Worm (Caenorhabditis elegans) whole organism, mixed stage, embryonic: ENCODE measurements around the gene nhr-156.

Experiments used
- M03D4.4 ChIP-seq: sonication (generic microtip); optimal IDR thresholded peaks from 2 replicates; lab custom pipeline; 2017; ENCODE audit warnings: mild to moderate bottlenecking, missing genetic modification characterization, missing compliant biosample characterization
- bed-3 ChIP-seq: fragments of 200-800 bp; sonication (Bioruptor generic); optimal IDR thresholded peaks from 3 replicates; lab custom pipeline; 2018; ENCODE audit warnings: mild to moderate bottlenecking, missing genetic modification characterization, moderate library complexity, missing compliant biosample characterization
- blmp-1 ChIP-seq: fragments of 150-350 bp; optimal IDR thresholded peaks from 2 replicates; lab custom pipeline; 2014; ENCODE audit warnings: missing biosample characterization, missing genetic modification characterization
- ceh-39 ChIP-seq: fragments of 150-350 bp; optimal IDR thresholded peaks from 2 replicates; lab custom pipeline; 2014; ENCODE audit warnings: missing biosample characterization, missing genetic modification characterization
- ceh-83 ChIP-seq: fragments of 200-800 bp; sonication (Bioruptor generic); optimal IDR thresholded peaks from 2 replicates; lab custom pipeline; 2018; ENCODE audit warnings: mild to moderate bottlenecking, missing genetic modification characterization, missing compliant biosample characterization
- ces-1 ChIP-seq: fragments of 150-350 bp; optimal IDR thresholded peaks from 2 replicates; lab custom pipeline; 2014; ENCODE audit warnings: missing biosample characterization, missing genetic modification reagents, missing genetic modification characterization
- cnd-1 ChIP-seq: fragments of 200-800 bp; sonication (Bioruptor generic); optimal IDR thresholded peaks from 2 replicates; lab custom pipeline; 2018; ENCODE audit warnings: mild to moderate bottlenecking, missing genetic modification characterization, missing compliant biosample characterization
- drap-1 ChIP-seq: fragments of 200-800 bp; sonication (Bioruptor generic); optimal IDR thresholded peaks from 3 replicates; lab custom pipeline; 2018; ENCODE audit warnings: mild to moderate bottlenecking, missing genetic modification characterization, missing compliant biosample characterization
- elt-3 ChIP-seq: fragments of 150-350 bp; optimal IDR thresholded peaks from 2 replicates; lab custom pipeline; 2014; ENCODE audit warnings: missing biosample characterization, missing genetic modification characterization
- ham-2 ChIP-seq: fragments of 200-800 bp; sonication (Bioruptor generic); optimal IDR thresholded peaks from 2 replicates; lab custom pipeline; 2018; ENCODE audit warnings: mild to moderate bottlenecking, missing genetic modification characterization, missing compliant biosample characterization
- hlh-1 ChIP-seq: fragments of 150-350 bp; optimal IDR thresholded peaks from 2 replicates; lab custom pipeline; 2014; ENCODE audit warnings: missing biosample characterization, missing genetic modification reagents, missing genetic modification characterization
- lin-13 ChIP-seq: fragments of 150-350 bp; optimal IDR thresholded peaks from 2 replicates; lab custom pipeline; 2014; ENCODE audit warnings: missing biosample characterization, missing genetic modification characterization
- lin-32 ChIP-seq: fragments of 200-800 bp; sonication (Bioruptor generic); optimal IDR thresholded peaks from 2 replicates; lab custom pipeline; 2018; ENCODE audit warnings: mild to moderate bottlenecking, missing genetic modification characterization, missing compliant biosample characterization
- lsy-2 ChIP-seq: fragments of 150-350 bp; optimal IDR thresholded peaks from 2 replicates; lab custom pipeline; 2014; ENCODE audit warnings: missing biosample characterization, missing genetic modification characterization
- mab-5 ChIP-seq: fragments of 150-350 bp; optimal IDR thresholded peaks from 2 replicates; lab custom pipeline; 2014; ENCODE audit warnings: missing biosample characterization, missing genetic modification characterization
- mep-1 ChIP-seq: fragments of 150-350 bp; optimal IDR thresholded peaks from 2 replicates; lab custom pipeline; 2017; ENCODE audit warnings: missing biosample characterization, missing genetic modification reagents, missing genetic modification characterization, inconsistent platforms
- mls-2 ChIP-seq: sonication (generic microtip); optimal IDR thresholded peaks from 2 replicates; lab custom pipeline; 2016; ENCODE audit warnings: mild to moderate bottlenecking, missing genetic modification characterization, moderate library complexity, missing compliant biosample characterization
- nhr-12 ChIP-seq: fragments of 150-350 bp; optimal IDR thresholded peaks from 2 replicates; lab custom pipeline; 2014; ENCODE audit warnings: missing biosample characterization, missing genetic modification characterization
- nhr-2 ChIP-seq: fragments of 150-350 bp; optimal IDR thresholded peaks from 2 replicates; lab custom pipeline; 2014; ENCODE audit warnings: missing biosample characterization, missing genetic modification characterization
- nhr-237 ChIP-seq: fragments of 150-350 bp; optimal IDR thresholded peaks from 2 replicates; lab custom pipeline; 2014; ENCODE audit warnings: missing biosample characterization, missing genetic modification characterization
- nhr-76 ChIP-seq: sonication (generic microtip); optimal IDR thresholded peaks from 2 replicates; lab custom pipeline; 2017; ENCODE audit warnings: missing biosample characterization, missing genetic modification characterization
- pha-4 ChIP-seq: fragments of 150-350 bp; optimal IDR thresholded peaks from 2 replicates; lab custom pipeline; 2018; ENCODE audit warnings: missing biosample characterization, missing genetic modification reagents, missing genetic modification characterization
- sem-2 ChIP-seq: fragments of 200-800 bp; sonication (Bioruptor generic); optimal IDR thresholded peaks from 2 replicates; lab custom pipeline; 2018; ENCODE audit warnings: mild to moderate bottlenecking, missing genetic modification characterization, missing compliant biosample characterization
- snpc-4 ChIP-seq: fragments of 150-350 bp; optimal IDR thresholded peaks from 2 replicates; lab custom pipeline; 2014; ENCODE audit warnings: missing biosample characterization, missing genetic modification characterization
- sptf-1 ChIP-seq: sonication (generic microtip); optimal IDR thresholded peaks from 2 replicates; lab custom pipeline; 2017; ENCODE audit warnings: mild to moderate bottlenecking, missing genetic modification characterization, moderate library complexity, missing compliant biosample characterization
- tbx-8 ChIP-seq: fragments of 200-800 bp; sonication (Bioruptor generic); optimal IDR thresholded peaks from 2 replicates; lab custom pipeline; 2018; ENCODE audit warnings: mild to moderate bottlenecking, missing genetic modification characterization, moderate library complexity, missing compliant biosample characterization
- unc-120 ChIP-seq: sonication (generic microtip); optimal IDR thresholded peaks from 2 replicates; lab custom pipeline; 2017; ENCODE audit warnings: missing genetic modification characterization, missing compliant biosample characterization; ENCODE audit not compliant: poor library complexity, severe bottlenecking
- unc-39 ChIP-seq: fragments of 150-350 bp; optimal IDR thresholded peaks from 2 replicates; lab custom pipeline; 2014; ENCODE audit warnings: missing biosample characterization, missing genetic modification characterization
- unc-62 ChIP-seq: fragments of 150-350 bp; optimal IDR thresholded peaks from 2 replicates; lab custom pipeline; 2014; ENCODE audit warnings: missing biosample characterization, missing genetic modification reagents, missing genetic modification characterization
- zip-8 ChIP-seq: fragments of 150-350 bp; optimal IDR thresholded peaks from 2 replicates; lab custom pipeline; 2014; ENCODE audit warnings: missing biosample characterization, missing genetic modification characterization
- ztf-11 ChIP-seq: fragments of 150-350 bp; optimal IDR thresholded peaks from 2 replicates; lab custom pipeline; 2014; ENCODE audit warnings: missing biosample characterization, missing genetic modification characterization

nhr-156 gene

ce11 chrV:3884550-3884949 lies 21.4 kb upstream of the nhr-156 start:
- TF ChIP-seq mls-2 (tag; lab: Kevin White, UChicago) (no peak), unc-39 (no peak), lin-13 (tag; lab: Kevin White, UChicago) (no peak)

DNA sequence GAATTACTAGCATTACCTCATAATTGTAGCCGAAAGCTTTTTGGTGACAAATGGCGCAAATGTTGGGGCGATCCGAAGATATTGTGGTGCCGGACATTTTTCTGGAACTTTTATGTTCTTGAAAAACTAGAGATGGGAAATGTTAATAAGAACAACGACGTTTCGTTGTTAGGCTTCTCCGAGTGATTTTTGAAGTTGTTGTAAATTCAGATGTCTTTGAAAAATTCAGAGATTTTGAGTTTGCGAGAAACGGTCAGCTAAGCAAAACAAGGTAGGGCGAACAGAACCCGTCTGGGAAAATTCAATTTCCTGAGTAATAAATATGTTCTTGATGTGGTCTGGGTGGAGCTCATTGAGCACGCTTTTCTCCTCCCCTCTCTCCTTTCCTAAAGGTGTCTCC lies 19.8 kb upstream of the nhr-156 start, which contains the start of gene nhr-124:
nhr-124 (minus strand) TSS at position 101 of the 400 bp plus-strand sequence.
- TF ChIP-seq ceh-83 (no peak), nhr-2 (tag; lab: Kevin White, UChicago) (no peak), ces-1 (GFP tag; lab: Kevin White, UChicago) (no peak), drap-1 (GFP tag; lab: Kevin White, UChicago) (no peak), nhr-237 (tag; lab: Kevin White, UChicago) (no peak), unc-120 (no peak), lin-32 (GFP tag; lab: Kevin White, UChicago) (no peak), lsy-2 (tag; lab: Kevin White, UChicago) (no peak), ceh-39 (tag; lab: Kevin White, UChicago) (no peak)

DNA sequence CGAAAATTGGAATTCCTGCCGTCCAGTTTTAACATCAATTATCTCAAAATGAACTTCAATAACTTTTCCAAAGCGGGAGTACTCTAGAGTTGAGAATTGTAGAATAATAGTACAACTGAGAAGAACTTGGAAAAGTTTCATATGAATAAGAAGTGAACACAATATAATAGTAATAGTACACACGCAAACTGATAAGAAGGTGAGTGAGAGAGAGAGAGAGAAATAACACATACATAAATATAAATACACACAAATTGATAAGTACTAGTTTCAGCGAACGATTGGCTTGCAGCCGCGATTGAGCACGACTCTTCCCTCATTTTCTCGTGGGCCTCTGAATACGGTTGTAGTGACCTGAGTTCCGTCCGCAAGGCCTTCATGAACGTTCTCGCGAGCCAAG lies 16.8 kb upstream of the nhr-156 start, which contains the start of gene C17E7.13:
C17E7.13 (minus strand) TSS at position 176 of the 400 bp plus-strand sequence.
- TF ChIP-seq bed-3 (GFP tag; lab: Kevin White, UChicago) (no peak), snpc-4 (tag; lab: Kevin White, UChicago) (no peak), sem-2 (GFP tag; lab: Kevin White, UChicago) (no peak), ztf-11 (tag; lab: Kevin White, UChicago) (no peak), mep-1 (no peak), ceh-83 (no peak), lin-32 (GFP tag; lab: Kevin White, UChicago) (no peak), drap-1 (GFP tag; lab: Kevin White, UChicago) (no peak), tbx-8 (no peak), ham-2 (GFP tag; lab: Kevin White, UChicago) (no peak), mab-5 (no peak), unc-120 (no peak), hlh-1 (tag; lab: Kevin White, UChicago) (no peak), nhr-12 (tag; lab: Kevin White, UChicago) (no peak), unc-62 (no peak), M03D4.4 (tag; lab: Kevin White, UChicago) (no peak), nhr-2 (tag; lab: Kevin White, UChicago) (no peak), elt-3 (no peak), pha-4 (no peak), sptf-1 (tag; lab: Kevin White, UChicago) (no peak)

DNA sequence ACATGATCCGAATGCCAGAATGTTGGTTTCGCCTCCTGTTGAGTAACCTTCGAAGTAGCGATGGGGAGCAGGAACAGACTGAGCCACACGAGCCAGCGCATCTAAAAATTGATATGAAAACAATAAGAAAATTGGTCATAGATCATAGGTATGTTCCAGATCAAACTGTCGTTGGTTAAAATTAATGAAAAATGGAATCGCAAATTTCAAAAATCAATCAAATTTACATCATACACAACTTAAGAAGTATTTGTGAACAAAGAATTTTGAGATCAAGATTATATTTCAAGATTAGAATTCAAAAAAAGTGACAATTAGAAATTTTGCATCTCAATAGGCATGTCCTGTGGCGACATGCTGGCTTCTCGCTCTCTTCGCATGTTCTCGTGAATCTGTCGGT lies 15.1 kb upstream of the nhr-156 start, which contains the start of gene C17E7.9:
C17E7.9 (minus strand) TSS at position 101 of the 400 bp plus-strand sequence.
- TF ChIP-seq nhr-2 (tag; lab: Kevin White, UChicago): no peak
- TF ChIP-seq mep-1: no peak
- TF ChIP-seq ces-1 (GFP tag; lab: Kevin White, UChicago): no peak
- no peak for TF ChIP-seq unc-120
- TF ChIP-seq lin-32 (GFP tag; lab: Kevin White, UChicago): no peak
- no peak for TF ChIP-seq zip-8 (tag; lab: Kevin White, UChicago)
- no peak for TF ChIP-seq cnd-1 (tag; lab: Kevin White, UChicago)
- TF ChIP-seq unc-62: no peak
- TF ChIP-seq unc-39: no peak
- TF ChIP-seq ceh-83: no peak
- no peak for TF ChIP-seq ham-2 (GFP tag; lab: Kevin White, UChicago)
- TF ChIP-seq sem-2 (GFP tag; lab: Kevin White, UChicago): no peak
- no peak for TF ChIP-seq lsy-2 (tag; lab: Kevin White, UChicago)
- no peak for TF ChIP-seq nhr-12 (tag; lab: Kevin White, UChicago)
- no peak for TF ChIP-seq blmp-1 (tag; lab: Kevin White, UChicago)
- TF ChIP-seq pha-4: no peak

DNA sequence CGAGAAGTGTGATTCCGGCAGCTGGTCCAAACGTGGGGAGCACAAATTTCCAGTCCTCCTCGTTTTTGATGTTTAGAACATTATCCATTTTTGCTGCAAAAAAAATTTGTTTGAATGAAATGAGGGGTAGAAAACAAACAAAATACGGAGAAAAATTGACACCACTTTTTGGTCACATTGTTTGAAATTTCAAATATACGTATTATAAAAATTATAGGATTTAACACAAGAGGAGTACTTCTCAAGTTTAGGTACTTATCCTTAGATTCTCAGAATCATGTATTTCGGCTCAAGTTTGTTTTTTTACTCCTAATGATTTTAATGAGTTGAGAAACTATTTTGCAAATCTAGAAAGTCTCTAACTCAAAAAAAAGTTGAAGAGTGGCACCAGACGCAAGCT lies 14.0 kb upstream of the nhr-156 start, which contains the start of gene C17E7.12:
C17E7.12 (minus strand) TSS at position 101 of the 400 bp plus-strand sequence.
- TF ChIP-seq nhr-76 (tag; lab: Kevin White, UChicago) (no peak), elt-3 (no peak), mep-1 (no peak), ham-2 (GFP tag; lab: Kevin White, UChicago) (no peak), hlh-1 (tag; lab: Kevin White, UChicago) (no peak), tbx-8 (no peak), M03D4.4 (tag; lab: Kevin White, UChicago) (no peak), lin-32 (GFP tag; lab: Kevin White, UChicago) (no peak)
